Worm (Caenorhabditis elegans) whole organism, L1 larva: ENCODE data around the gene K02E11.5.

Experiments
- blmp-1 ChIP-seq: fragments of 150-350 bp; optimal IDR thresholded peaks from 2 replicates; lab custom pipeline; 2014; ENCODE audit warnings: missing biosample characterization, missing genetic modification characterization
- efl-1 ChIP-seq, 4 experiments: fragments of 150-350 bp; optimal IDR thresholded peaks in 3 of 4; peaks in 1 of 4; 1 replicate in 1 of 4; 2 replicates in 3 of 4; lab custom pipeline; 2014; ENCODE audit warnings: missing biosample characterization in 2 of 4, missing genetic modification characterization in 2 of 4, missing genetic modification reagents in 2 of 4
- elt-2 ChIP-seq: sonication (generic microtip); optimal IDR thresholded peaks from 2 replicates; lab custom pipeline; 2016; ENCODE audit warnings: missing genetic modification characterization, mild to moderate bottlenecking, inconsistent platforms, missing compliant biosample characterization, missing genetic modification reagents
- fkh-10 ChIP-seq: sonication (generic microtip); optimal IDR thresholded peaks from 2 replicates; lab custom pipeline; 2017; ENCODE audit warnings: missing biosample characterization, missing genetic modification reagents, missing genetic modification characterization
- hlh-17 ChIP-seq: fragments of 200-800 bp; sonication (Bioruptor generic); optimal IDR thresholded peaks from 2 replicates; lab custom pipeline; 2018; ENCODE audit warnings: missing genetic modification characterization, mild to moderate bottlenecking, missing compliant biosample characterization, moderate library complexity, borderline replicate concordance
- nhr-76 ChIP-seq: sonication (generic microtip); optimal IDR thresholded peaks from 2 replicates; lab custom pipeline; 2017; ENCODE audit warnings: missing biosample characterization, missing genetic modification characterization
- swsn-7 ChIP-seq: sonication (generic microtip); optimal IDR thresholded peaks from 2 replicates; lab custom pipeline; 2016; ENCODE audit warnings: missing genetic modification characterization, missing compliant biosample characterization

Gene K02E11.5

DNA sequence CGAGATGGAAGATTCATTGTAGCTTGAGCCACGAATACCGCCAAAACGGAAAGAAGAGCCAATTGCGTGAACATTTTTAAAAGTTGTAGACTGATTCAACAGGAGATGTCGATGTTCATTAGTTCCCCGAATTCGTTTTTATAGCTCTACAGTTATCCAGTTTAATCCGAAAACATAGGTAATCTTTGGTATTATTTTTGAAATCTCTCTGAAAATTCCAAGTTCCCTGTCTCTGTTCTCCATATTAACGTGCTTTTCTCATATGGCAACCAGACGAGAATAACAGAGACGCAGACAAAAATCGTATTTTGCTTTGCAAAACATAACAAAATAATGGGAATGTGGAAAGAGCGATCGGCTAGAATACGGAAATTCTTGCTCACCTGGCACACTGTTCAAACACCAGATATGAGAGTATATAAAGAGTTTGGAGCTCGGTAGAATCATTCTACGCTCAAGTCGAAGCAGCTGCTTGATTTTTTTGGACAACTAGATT is 47.5 kb downstream of the K02E11.5 start, which contains the start of the genes spig-3 and F14D7.12:
Gene spig-3 (minus strand): TSS at position 101 of the 496 bp plus-strand sequence.
Gene F14D7.12 (plus strand): TSS at position 446 of the 496 bp plus-strand sequence.
- no peak for TF ChIP-seq hlh-17 (GFP tag; lab: Kevin White, UChicago)
- TF ChIP-seq efl-1 (optimal IDR thresholded peaks at IDR 0.05; lab: Kevin White, UChicago) = no peak
- TF ChIP-seq efl-1 (GFP tag; optimal IDR thresholded peaks at IDR 0.05 in 1 of 2; lab: Kevin White, UChicago) = peak in 1 of 2 experiments; percentile 49

ce11 chrV:14301076-14301475 is 49.0 kb downstream of the K02E11.5 start, which contains the start of gene F14D7.6:
Gene F14D7.6, plus strand, starts transcription at chrV:14301413.
- TF ChIP-seq swsn-7 (tag; lab: Kevin White, UChicago) = no peak
- peak; percentile 4 for TF ChIP-seq elt-2 (tag; lab: Kevin White, UChicago)
- TF ChIP-seq fkh-10 (GFP tag; lab: Kevin White, UChicago) = no peak
- no peak for TF ChIP-seq nhr-76
- no peak for TF ChIP-seq blmp-1
